Worm (Caenorhabditis elegans): ENCODE measurements around the gene Y54G2A.45.
"Not testable (repeated sequence)": the region's sequence is repeated elsewhere in the genome, so short reads cannot be mapped to it uniquely, and the experiment has no call there.

- TF ChIP-seq ama-1 (optimal IDR thresholded peaks at IDR 0.05); ama-1 (GFP tag; optimal IDR thresholded peaks at IDR 0.05); cebp-2 (GFP tag; IDR thresholded peaks at IDR 0.05); akir-1 (GFP tag; optimal IDR thresholded peaks at IDR 0.05); snpc-4 (GFP tag; optimal IDR thresholded peaks at IDR 0.05); snpc-4 (tag; optimal IDR thresholded peaks at IDR 0.05); ztf-26 (tag; optimal IDR thresholded peaks at IDR 0.05); ztf-18 (tag; optimal IDR thresholded peaks at IDR 0.05): not testable (repeated sequence)
Observed at ce11 chrIV:2788389-2788788, 17.3 kb upstream of the Y54G2A.45 start, which contains the start of gene atln-1.
